Fruit fly (Drosophila melanogaster) whole organism, embryonic: ENCODE results near the gene CG32066.
A peak's percentile ranks its signal among the peaks of the same experiment; 100 is the strongest.

Experiments used
- Atf3 ChIP-seq: fragments of 200-800 bp; sonication (Bioruptor generic); optimal IDR thresholded peaks from 3 replicates; lab custom pipeline; 2016; ENCODE audit warnings: missing biosample characterization, missing genetic modification characterization
- Blimp-1 ChIP-seq: fragments of 200-800 bp; sonication (Bioruptor generic); optimal IDR thresholded peaks from 3 replicates; lab custom pipeline; 2018; ENCODE audit warnings: missing biosample characterization, missing genetic modification characterization, mild to moderate bottlenecking, moderate library complexity, missing genetic modification reagents
- Bteb2 ChIP-seq: fragments of 200-800 bp; sonication (Bioruptor generic); optimal IDR thresholded peaks from 2 replicates; lab custom pipeline; 2016; ENCODE audit warnings: missing biosample characterization, missing genetic modification characterization
- CG10959 ChIP-seq: fragments of 200-800 bp; sonication (Bioruptor generic); IDR thresholded peaks from 2 replicates; pipeline ENCODE4 v1.3.6; 2022; ENCODE audit warnings: missing biosample characterization, missing genetic modification characterization
- CG12744 ChIP-seq: fragments of 200-800 bp; sonication (Bioruptor generic); optimal IDR thresholded peaks from 2 replicates; lab custom pipeline; 2016; ENCODE audit warnings: missing biosample characterization, missing genetic modification characterization
- CG14050 ChIP-seq: fragments of 200-800 bp; sonication (Bioruptor generic); IDR thresholded peaks from 3 replicates; pipeline ENCODE4 v1.3.6; 2022; ENCODE audit warnings: missing biosample characterization, missing genetic modification characterization
- CG15601 ChIP-seq: fragments of 200-800 bp; sonication (Bioruptor generic); optimal IDR thresholded peaks from 3 replicates; lab custom pipeline; 2019; ENCODE audit warnings: missing biosample characterization, mild to moderate bottlenecking, missing genetic modification characterization, moderate library complexity
- CG17361 ChIP-seq: fragments of 200-800 bp; sonication (Bioruptor generic); IDR thresholded peaks from 3 replicates; pipeline ENCODE4 v1.3.6; 2022; ENCODE audit warnings: missing biosample characterization, missing genetic modification characterization
- CG18262 ChIP-seq: fragments of 200-800 bp; optimal IDR thresholded peaks from 3 replicates; lab custom pipeline; 2019; ENCODE audit warnings: missing biosample characterization, mild to moderate bottlenecking, missing genetic modification characterization, moderate library complexity
- CG3726 ChIP-seq: fragments of 200-800 bp; sonication (Bioruptor generic); IDR thresholded peaks from 3 replicates; pipeline ENCODE4, ENCODE4 v1.3.6; 2022; ENCODE audit warnings: missing biosample characterization, missing genetic modification characterization
- CG3995 ChIP-seq: fragments of 200-800 bp; sonication (Bioruptor generic); optimal IDR thresholded peaks from 3 replicates; lab custom pipeline; 2016; ENCODE audit warnings: missing biosample characterization, missing genetic modification characterization
- CG6254 ChIP-seq: fragments of 200-800 bp; sonication (Bioruptor generic); optimal IDR thresholded peaks from 3 replicates; lab custom pipeline; 2017; ENCODE audit warnings: mild to moderate bottlenecking, missing biosample characterization, missing genetic modification reagents, missing genetic modification characterization
- CG6654 ChIP-seq: fragments of 200-800 bp; sonication (Bioruptor generic); optimal IDR thresholded peaks from 2 replicates; lab custom pipeline; 2017; ENCODE audit warnings: missing biosample characterization, mild to moderate bottlenecking, missing genetic modification characterization
- CG6791 ChIP-seq: fragments of 200-800 bp; sonication (Bioruptor generic); IDR thresholded peaks from 3 replicates; pipeline ENCODE4 v1.3.6; 2022; ENCODE audit warnings: missing biosample characterization, missing genetic modification characterization; ENCODE audit not compliant: partially characterized antibody
- CG7839 ChIP-seq: fragments of 200-800 bp; sonication (Bioruptor generic); optimal IDR thresholded peaks from 3 replicates; lab custom pipeline; 2018; ENCODE audit warnings: missing biosample characterization, mild to moderate bottlenecking, missing genetic modification characterization, moderate library complexity
- CG8089 ChIP-seq: fragments of 200-800 bp; sonication (Bioruptor generic); optimal IDR thresholded peaks from 3 replicates; lab custom pipeline; 2016; ENCODE audit warnings: missing biosample characterization, missing genetic modification characterization
- CG8281 ChIP-seq: fragments of 200-800 bp; sonication (Bioruptor generic); optimal IDR thresholded peaks from 2 replicates; lab custom pipeline; 2018; ENCODE audit warnings: missing biosample characterization, mild to moderate bottlenecking, missing genetic modification characterization, moderate library complexity
- CG9932 ChIP-seq: fragments of 200-800 bp; sonication (Bioruptor generic); IDR thresholded peaks from 2 replicates; pipeline ENCODE4 v1.3.6; 2022; ENCODE audit warnings: missing biosample characterization, missing genetic modification characterization
- CHES-1-like ChIP-seq: fragments of 200-800 bp; sonication (Bioruptor generic); optimal IDR thresholded peaks from 2 replicates; lab custom pipeline; 2016; ENCODE audit warnings: missing biosample characterization, missing genetic modification characterization
- Dip3 ChIP-seq: fragments of 200-800 bp; sonication (Bioruptor generic); optimal IDR thresholded peaks from 3 replicates; lab custom pipeline; 2016; ENCODE audit warnings: missing biosample characterization, missing genetic modification characterization
- Drgx ChIP-seq: fragments of 200-800 bp; sonication (Bioruptor generic); IDR thresholded peaks from 2 replicates; pipeline ENCODE4 v1.3.6; 2022; ENCODE audit warnings: missing biosample characterization, missing genetic modification characterization
- E2f1 ChIP-seq: fragments of 200-800 bp; sonication (Bioruptor generic); IDR thresholded peaks from 2 replicates; pipeline ENCODE4 v1.3.6; 2022; ENCODE audit warnings: missing biosample characterization, missing genetic modification characterization
- HHEX ChIP-seq: fragments of 200-800 bp; sonication (Bioruptor generic); optimal IDR thresholded peaks from 3 replicates; lab custom pipeline; 2017; ENCODE audit warnings: missing biosample characterization, mild to moderate bottlenecking, missing genetic modification characterization, missing genetic modification reagents
- Hand ChIP-seq: fragments of 200-800 bp; sonication (Bioruptor generic); optimal IDR thresholded peaks from 2 replicates; lab custom pipeline; 2017; ENCODE audit warnings: mild to moderate bottlenecking, missing biosample characterization, missing genetic modification reagents, missing genetic modification characterization
- Hey ChIP-seq: fragments of 200-800 bp; sonication (Bioruptor generic); optimal IDR thresholded peaks from 3 replicates; lab custom pipeline; 2018; ENCODE audit warnings: missing biosample characterization, mild to moderate bottlenecking, missing genetic modification characterization
- Kr ChIP-seq: fragments of 200-800 bp; sonication (Bioruptor generic); optimal IDR thresholded peaks from 2 replicates; lab custom pipeline; 2017; ENCODE audit warnings: missing biosample characterization, mild to moderate bottlenecking, missing genetic modification characterization
- Myb ChIP-seq: fragments of 200-800 bp; sonication (Bioruptor generic); optimal IDR thresholded peaks from 2 replicates; lab custom pipeline; 2016; ENCODE audit warnings: missing biosample characterization, missing genetic modification characterization
- Optix ChIP-seq: fragments of 200-800 bp; sonication (Bioruptor generic); IDR thresholded peaks from 3 replicates; pipeline ENCODE4 v1.3.6; 2022; ENCODE audit warnings: missing biosample characterization, missing genetic modification characterization
- Sox102F ChIP-seq: fragments of 200-800 bp; sonication (Bioruptor generic); optimal IDR thresholded peaks from 2 replicates; lab custom pipeline; 2018; ENCODE audit warnings: missing biosample characterization, mild to moderate bottlenecking, missing genetic modification characterization, moderate library complexity
- Xbp1 ChIP-seq: fragments of 200-800 bp; sonication (Bioruptor generic); optimal IDR thresholded peaks from 3 replicates; lab custom pipeline; 2016; ENCODE audit warnings: missing biosample characterization, mild to moderate bottlenecking, missing genetic modification characterization
- bigmax ChIP-seq: fragments of 200-800 bp; sonication (Bioruptor generic); optimal IDR thresholded peaks from 2 replicates; lab custom pipeline; 2018; ENCODE audit warnings: missing biosample characterization, mild to moderate bottlenecking, missing genetic modification characterization
- chn ChIP-seq: fragments of 200-800 bp; sonication (Bioruptor generic); optimal IDR thresholded peaks from 2 replicates; lab custom pipeline; 2016; ENCODE audit warnings: missing biosample characterization, missing genetic modification characterization
- crc ChIP-seq: fragments of 200-800 bp; sonication (Bioruptor generic); optimal IDR thresholded peaks from 2 replicates; lab custom pipeline; 2016; ENCODE audit warnings: missing biosample characterization, missing genetic modification characterization
- disco-r ChIP-seq: fragments of 200-800 bp; sonication (Bioruptor generic); optimal IDR thresholded peaks from 2 replicates; lab custom pipeline; 2016; ENCODE audit warnings: missing biosample characterization, missing genetic modification characterization
- fd102C ChIP-seq: fragments of 200-800 bp; sonication (Bioruptor generic); optimal IDR thresholded peaks from 2 replicates; lab custom pipeline; 2018; ENCODE audit warnings: missing biosample characterization, mild to moderate bottlenecking, missing genetic modification characterization, moderate library complexity
- gem ChIP-seq: fragments of 200-800 bp; sonication (Bioruptor generic); optimal IDR thresholded peaks from 2 replicates; lab custom pipeline; 2019; ENCODE audit warnings: missing biosample characterization, mild to moderate bottlenecking, missing genetic modification characterization, moderate library complexity
- h ChIP-seq: fragments of >200 bp; optimal IDR thresholded peaks from 2 replicates; lab custom pipeline; 2017
- her ChIP-seq: fragments of 200-800 bp; sonication (Bioruptor generic); optimal IDR thresholded peaks from 2 replicates; lab custom pipeline; 2016; ENCODE audit warnings: missing biosample characterization, missing genetic modification characterization
- nerfin-1 ChIP-seq: fragments of 200-800 bp; sonication (Bioruptor generic); optimal IDR thresholded peaks from 3 replicates; lab custom pipeline; 2019; ENCODE audit warnings: missing biosample characterization, mild to moderate bottlenecking, missing genetic modification characterization, moderate library complexity
- nerfin-2 ChIP-seq: fragments of 200-800 bp; sonication (Bioruptor generic); IDR thresholded peaks from 2 replicates; pipeline ENCODE4 v1.3.6; 2022; ENCODE audit warnings: missing biosample characterization, missing genetic modification characterization; ENCODE audit not compliant: partially characterized antibody
- pb ChIP-seq: fragments of 200-800 bp; sonication (Bioruptor generic); optimal IDR thresholded peaks from 3 replicates; lab custom pipeline; 2016; ENCODE audit warnings: missing biosample characterization, missing genetic modification characterization
- pzg ChIP-seq: fragments of 200-800 bp; sonication (Bioruptor generic); optimal IDR thresholded peaks from 3 replicates; lab custom pipeline; 2018; ENCODE audit warnings: missing biosample characterization, mild to moderate bottlenecking, missing genetic modification characterization, moderate library complexity
- ro ChIP-seq: fragments of 200-800 bp; sonication (Bioruptor generic); IDR thresholded peaks from 2 replicates; pipeline ENCODE4 v1.3.6; 2022; ENCODE audit warnings: missing biosample characterization, missing genetic modification characterization
- schlank ChIP-seq: fragments of 200-800 bp; sonication (Bioruptor generic); optimal IDR thresholded peaks from 2 replicates; lab custom pipeline; 2018; ENCODE audit warnings: missing biosample characterization, mild to moderate bottlenecking, missing genetic modification characterization
- scrt ChIP-seq: fragments of 200-800 bp; sonication (Bioruptor generic); optimal IDR thresholded peaks from 2 replicates; lab custom pipeline; 2018; ENCODE audit warnings: missing biosample characterization, mild to moderate bottlenecking, missing genetic modification characterization, moderate library complexity
- sqz ChIP-seq: fragments of 200-800 bp; sonication (Bioruptor generic); optimal IDR thresholded peaks from 3 replicates; lab custom pipeline; 2018; ENCODE audit warnings: missing biosample characterization, mild to moderate bottlenecking, missing genetic modification characterization
- ssp ChIP-seq: fragments of 200-800 bp; sonication (Bioruptor generic); IDR thresholded peaks from 2 replicates; pipeline ENCODE4 v1.3.6; 2022; ENCODE audit warnings: missing biosample characterization, missing genetic modification characterization
- stc ChIP-seq: fragments of 200-800 bp; sonication (Bioruptor generic); IDR thresholded peaks from 2 replicates; pipeline ENCODE4 v1.3.6; 2022; ENCODE audit warnings: missing biosample characterization, missing genetic modification characterization
- unpg ChIP-seq: fragments of 200-800 bp; sonication (Bioruptor generic); optimal IDR thresholded peaks from 3 replicates; lab custom pipeline; 2018; ENCODE audit warnings: missing biosample characterization, mild to moderate bottlenecking, missing genetic modification characterization, moderate library complexity

The CG32066 gene

DNA sequence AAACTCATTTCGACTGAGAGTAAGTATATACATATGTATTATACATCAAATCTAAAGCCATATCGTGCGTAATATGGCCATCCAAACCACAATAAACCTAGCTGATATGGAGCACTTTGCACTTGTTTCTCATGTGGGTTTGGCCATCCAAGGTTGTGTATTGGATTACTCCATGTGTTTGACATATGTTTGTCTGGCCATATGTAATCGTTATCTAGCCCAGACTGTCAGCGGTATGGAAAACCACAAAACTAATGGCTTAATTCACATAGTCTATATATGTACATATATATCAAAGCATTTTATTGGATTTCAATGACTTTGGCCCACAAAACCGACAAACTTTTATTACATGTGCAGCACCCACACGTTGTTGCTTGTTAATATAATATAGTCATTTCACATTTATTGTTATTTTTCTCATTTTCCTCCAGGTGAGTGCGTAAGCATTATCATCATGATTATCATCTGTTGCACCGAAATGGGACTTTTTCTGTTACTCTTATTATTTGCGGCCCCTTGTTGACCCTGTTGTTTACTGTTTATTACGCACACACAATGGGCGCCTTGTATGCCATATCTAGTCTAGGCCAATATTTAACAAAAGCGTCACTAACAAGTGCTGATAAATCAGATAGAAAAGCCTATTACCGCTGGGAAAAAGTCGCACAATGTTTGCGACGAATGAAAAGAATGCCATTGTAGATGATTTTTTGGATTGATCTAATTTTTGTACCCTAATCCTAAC lies 4.2 kb downstream of the CG32066 start (continued):
- TF ChIP-seq Kr (GFP tag; lab: Kevin White, UChicago) (peak; percentile 30), Hand (GFP tag; lab: Kevin White, UChicago) (no peak), ssp (GFP tag; lab: Robert Waterston, UW) (no peak), CG15601 (tag; lab: Kevin White, UChicago) (peak; percentile 79), Blimp-1 (GFP tag; lab: Kevin White, UChicago) (peak; percentile 73), ro (GFP tag; lab: Robert Waterston, UW) (no peak), CG7839 (tag; lab: Kevin White, UChicago) (peak; percentile 11), CG3995 (peak; percentile 1), bigmax (GFP tag; lab: Kevin White, UChicago) (peak; percentile 13), Atf3 (GFP tag; lab: Kevin White, UChicago) (peak; percentile 48), CG3726 (GFP tag; lab: Robert Waterston, UW) (no peak), h (lab: Kevin White, UChicago) (no peak), her (GFP tag; lab: Kevin White, UChicago) (peak; percentile 61), Bteb2 (GFP tag; lab: Kevin White, UChicago) (peak; percentile 18), CG6254 (GFP tag; lab: Kevin White, UChicago) (peak; percentile 36), E2f1 (GFP tag; lab: Robert Waterston, UW) (0 out of 2 replicates have a peak, but pooled peaks have one; percentile 14), nerfin-2 (GFP tag; lab: Robert Waterston, UW) (no peak), HHEX (GFP tag; lab: Kevin White, UChicago) (peak; percentile 84), CG9932 (GFP tag; lab: Robert Waterston, UW) (no peak), CG14050 (GFP tag; lab: Robert Waterston, UW) (no peak), Drgx (GFP tag; lab: Robert Waterston, UW) (no peak; the same call in 1 of the 2 replicates), CG6791 (GFP tag; lab: Robert Waterston, UW) (no peak), Sox102F (GFP tag; lab: Kevin White, UChicago) (peak; percentile 70), Xbp1 (GFP tag; lab: Kevin White, UChicago) (peak; percentile 4), CG10959 (GFP tag; lab: Robert Waterston, UW) (no peak), Dip3 (GFP tag; lab: Kevin White, UChicago) (peak; percentile 12), pb (GFP tag; lab: Kevin White, UChicago) (peak; percentile 8), CG17361 (GFP tag; lab: Robert Waterston, UW) (peak; percentile 37; the same call in 1 of the 3 replicates), CHES-1-like (peak; percentile 49), Hey (tag; lab: Kevin White, UChicago) (peak; percentile 60), crc (GFP tag; lab: Kevin White, UChicago) (peak; percentile 48), sqz (peak; percentile 36), pzg (GFP tag; lab: Kevin White, UChicago) (no peak), unpg (peak; percentile 69), fd102C (GFP tag; lab: Kevin White, UChicago) (no peak), stc (peak; percentile 51; the same call in 1 of the 2 replicates), CG18262 (tag; lab: Kevin White, UChicago) (peak; percentile 44), CG12744 (GFP tag; lab: Kevin White, UChicago) (peak; percentile 53), CG6654 (no peak), chn (GFP tag; lab: Kevin White, UChicago) (peak; percentile 21), gem (peak; percentile 69), Myb (GFP tag; lab: Kevin White, UChicago) (peak; percentile 16), scrt (GFP tag; lab: Kevin White, UChicago) (peak; percentile 62), disco-r (GFP tag; lab: Kevin White, UChicago) (peak; percentile 12), Optix (GFP tag; lab: Robert Waterston, UW) (no peak), CG8089 (GFP tag; lab: Kevin White, UChicago) (peak; percentile 72), CG8281 (tag; lab: Kevin White, UChicago) (peak; percentile 40), nerfin-1 (tag; lab: Kevin White, UChicago) (peak; percentile 55), schlank (tag; lab: Kevin White, UChicago) (peak; percentile 78)
